Worm (Caenorhabditis elegans): ENCODE measurements around the gene F52H3.6.
A peak's percentile ranks its signal among the peaks of the same experiment; 100 is the strongest.

ce11 chrII:10016013-10016412 lies 12.2 kb downstream of the F52H3.6 start, which contains the start of gene lec-2:
- TF ChIP-seq lin-15B (tag; optimal IDR thresholded peaks at IDR 0.05) (no peak), fos-1 (tag; optimal IDR thresholded peaks at IDR 0.05) (no peak), snpc-4 (tag; optimal IDR thresholded peaks at IDR 0.05) (no peak), fkh-10 (GFP tag; optimal IDR thresholded peaks at IDR 0.05) (no peak), ces-1 (GFP tag; optimal IDR thresholded peaks at IDR 0.05) (no peak), egl-27 (tag; optimal IDR thresholded peaks at IDR 0.05) (peak; percentile 15), jun-1 (tag; optimal IDR thresholded peaks at IDR 0.05) (no peak), unc-62 (GFP tag; optimal IDR thresholded peaks at IDR 0.05 in 1 of 2) (no peak), unc-62 (tag; optimal IDR thresholded peaks at IDR 0.05) (no peak)
